Fruit fly (Drosophila melanogaster) S2 (cell line): ENCODE data around the gene Polr1H.

Experiments used
- CG8478 ChIP-seq: fragments of >200 bp; optimal IDR thresholded peaks from 2 replicates; lab custom pipeline; 2018
- CTCF ChIP-seq, 2 experiments: fragments of >200 bp; optimal IDR thresholded peaks; 2 replicates each; lab custom pipeline; 2018

dm6 chr3R:21732901-21733300 lies 44.7 kb downstream of the Polr1H start:
- TF ChIP-seq CG8478 (lab: Kevin White, UChicago) (no peak), CTCF (optimal IDR thresholded peaks at IDR 0.05; lab: Kevin White, UChicago) (no peak)
